Fruit fly (Drosophila melanogaster) whole organism, embryonic: ENCODE measurements around the gene Cipc.
A peak's percentile ranks its signal among the peaks of the same experiment; 100 is the strongest.

Source experiments
- Asciz ChIP-seq: fragments of 200-800 bp; sonication (Bioruptor generic); optimal IDR thresholded peaks from 2 replicates; lab custom pipeline; 2017; ENCODE audit warnings: missing biosample characterization, mild to moderate bottlenecking, missing genetic modification characterization, missing genetic modification reagents
- CG10147 ChIP-seq: fragments of 200-800 bp; sonication (Bioruptor generic); optimal IDR thresholded peaks from 2 replicates; lab custom pipeline; 2019; ENCODE audit warnings: missing biosample characterization, mild to moderate bottlenecking, missing genetic modification characterization, moderate library complexity
- CG11247 ChIP-seq: fragments of 200-800 bp; sonication (Bioruptor generic); IDR thresholded peaks from 2 replicates; pipeline ENCODE4 v1.3.6; 2022; ENCODE audit warnings: missing biosample characterization, missing genetic modification characterization
- CG12104 ChIP-seq: fragments of 200-800 bp; sonication (Bioruptor generic); optimal IDR thresholded peaks from 3 replicates; lab custom pipeline; 2016; ENCODE audit warnings: missing biosample characterization, missing genetic modification characterization
- CG12942 ChIP-seq: fragments of 200-800 bp; sonication (Bioruptor generic); optimal IDR thresholded peaks from 3 replicates; lab custom pipeline; 2016; ENCODE audit warnings: missing biosample characterization, missing genetic modification characterization
- CG13424 ChIP-seq: fragments of 200-800 bp; sonication (Bioruptor generic); optimal IDR thresholded peaks from 2 replicates; lab custom pipeline; 2019; ENCODE audit warnings: missing biosample characterization, mild to moderate bottlenecking, missing genetic modification characterization, moderate library complexity
- CG13624 ChIP-seq: fragments of 200-800 bp; sonication (Bioruptor generic); optimal IDR thresholded peaks from 2 replicates; lab custom pipeline; 2016; ENCODE audit warnings: missing biosample characterization, missing genetic modification characterization
- CG13894 ChIP-seq: fragments of 200-800 bp; sonication (Bioruptor generic); optimal IDR thresholded peaks from 3 replicates; lab custom pipeline; 2018; ENCODE audit warnings: missing biosample characterization, mild to moderate bottlenecking, missing genetic modification characterization, moderate library complexity
- CG14014 ChIP-seq: fragments of 200-800 bp; sonication (Bioruptor generic); IDR thresholded peaks from 2 replicates; pipeline ENCODE4 v1.3.6; 2022; ENCODE audit warnings: missing biosample characterization, missing genetic modification characterization
- CG15011 ChIP-seq: fragments of 200-800 bp; sonication (Bioruptor generic); optimal IDR thresholded peaks from 3 replicates; lab custom pipeline; 2018; ENCODE audit warnings: missing biosample characterization, mild to moderate bottlenecking, missing genetic modification characterization
- CG1832 ChIP-seq: fragments of 200-800 bp; sonication (Bioruptor generic); optimal IDR thresholded peaks from 2 replicates; lab custom pipeline; 2017; ENCODE audit warnings: missing biosample characterization, mild to moderate bottlenecking, missing genetic modification characterization, inconsistent platforms
- CG18476 ChIP-seq: fragments of 200-800 bp; sonication (Bioruptor generic); optimal IDR thresholded peaks from 2 replicates; lab custom pipeline; 2016; ENCODE audit warnings: missing biosample characterization, mild to moderate bottlenecking, missing genetic modification characterization
- CG18599 ChIP-seq: fragments of 200-800 bp; sonication (Bioruptor generic); optimal IDR thresholded peaks from 3 replicates; lab custom pipeline; 2017; ENCODE audit warnings: missing biosample characterization, missing genetic modification characterization, mild to moderate bottlenecking, moderate library complexity, missing genetic modification reagents
- CG2116 ChIP-seq: fragments of 200-800 bp; sonication (Bioruptor generic); optimal IDR thresholded peaks from 3 replicates; lab custom pipeline; 2018; ENCODE audit warnings: missing biosample characterization, mild to moderate bottlenecking, missing genetic modification characterization
- CG3281 ChIP-seq: fragments of 200-800 bp; sonication (Bioruptor generic); optimal IDR thresholded peaks from 3 replicates; lab custom pipeline; 2017; ENCODE audit warnings: missing biosample characterization, mild to moderate bottlenecking, missing genetic modification characterization
- CG33557 ChIP-seq: fragments of 200-800 bp; sonication (Bioruptor generic); optimal IDR thresholded peaks from 2 replicates; lab custom pipeline; 2019; ENCODE audit warnings: missing biosample characterization, mild to moderate bottlenecking, missing genetic modification characterization, moderate library complexity
- CG34224 ChIP-seq: fragments of 200-800 bp; sonication (Bioruptor generic); IDR thresholded peaks from 3 replicates; pipeline ENCODE4 v1.3.6; 2022; ENCODE audit warnings: missing biosample characterization, missing genetic modification characterization; ENCODE audit not compliant: partially characterized antibody
- CG3847 ChIP-seq: fragments of 200-800 bp; sonication (Bioruptor generic); IDR thresholded peaks from 2 replicates; pipeline ENCODE4 v1.3.6; 2022; ENCODE audit warnings: missing biosample characterization, missing genetic modification characterization
- CG3995 ChIP-seq: fragments of 200-800 bp; sonication (Bioruptor generic); optimal IDR thresholded peaks from 3 replicates; lab custom pipeline; 2016; ENCODE audit warnings: missing biosample characterization, missing genetic modification characterization
- CG4328 ChIP-seq: fragments of 200-800 bp; sonication (Bioruptor generic); optimal IDR thresholded peaks from 3 replicates; lab custom pipeline; 2017; ENCODE audit warnings: missing biosample characterization, missing genetic modification reagents, missing genetic modification characterization
- CG7745 ChIP-seq: fragments of 200-800 bp; sonication (Bioruptor generic); optimal IDR thresholded peaks from 2 replicates; lab custom pipeline; 2018; ENCODE audit warnings: missing biosample characterization, mild to moderate bottlenecking, missing genetic modification characterization, moderate library complexity
- CG7987 ChIP-seq: fragments of 200-800 bp; sonication (Bioruptor generic); optimal IDR thresholded peaks from 2 replicates; lab custom pipeline; 2018; ENCODE audit warnings: missing biosample characterization, mild to moderate bottlenecking, missing genetic modification characterization, moderate library complexity
- CG8089 ChIP-seq: fragments of 200-800 bp; sonication (Bioruptor generic); optimal IDR thresholded peaks from 3 replicates; lab custom pipeline; 2016; ENCODE audit warnings: missing biosample characterization, missing genetic modification characterization
- CG9215 ChIP-seq: fragments of 200-800 bp; sonication (Bioruptor generic); IDR thresholded peaks from 2 replicates; pipeline ENCODE4 v1.3.6; 2022; ENCODE audit warnings: missing biosample characterization, missing genetic modification characterization
- CG9817 ChIP-seq: fragments of 200-800 bp; sonication (Bioruptor generic); optimal IDR thresholded peaks from 2 replicates; lab custom pipeline; 2018; ENCODE audit warnings: missing biosample characterization, mild to moderate bottlenecking, missing genetic modification characterization, moderate library complexity
- CG9876 ChIP-seq: fragments of 200-800 bp; sonication (Bioruptor generic); optimal IDR thresholded peaks from 2 replicates; lab custom pipeline; 2016; ENCODE audit warnings: missing biosample characterization, missing genetic modification characterization
- Chrac-16 ChIP-seq: fragments of 200-800 bp; sonication (Bioruptor generic); optimal IDR thresholded peaks from 3 replicates; lab custom pipeline; 2016; ENCODE audit warnings: missing biosample characterization, missing genetic modification characterization
- D19A ChIP-seq: fragments of 200-800 bp; optimal IDR thresholded peaks from 3 replicates; lab custom pipeline; 2019; ENCODE audit warnings: missing biosample characterization, mild to moderate bottlenecking, missing genetic modification characterization, moderate library complexity
- D19B ChIP-seq: fragments of 200-800 bp; sonication (Bioruptor generic); optimal IDR thresholded peaks from 2 replicates; lab custom pipeline; 2017; ENCODE audit warnings: missing biosample characterization, mild to moderate bottlenecking, missing genetic modification characterization
- Hr39 ChIP-seq: fragments of >200 bp; optimal IDR thresholded peaks from 2 replicates; lab custom pipeline; 2017
- Lpt ChIP-seq: fragments of >200 bp; optimal IDR thresholded peaks from 2 replicates; lab custom pipeline; 2018; ENCODE audit warnings: missing biosample characterization, missing genetic modification characterization
- MTF-1 ChIP-seq: fragments of 200-800 bp; sonication (Bioruptor generic); optimal IDR thresholded peaks from 2 replicates; lab custom pipeline; 2018; ENCODE audit warnings: missing biosample characterization, mild to moderate bottlenecking, missing genetic modification characterization, borderline replicate concordance
- Max ChIP-seq: fragments of 200-800 bp; sonication (Bioruptor generic); optimal IDR thresholded peaks from 2 replicates; lab custom pipeline; 2016; ENCODE audit warnings: missing biosample characterization, mild to moderate bottlenecking, missing genetic modification characterization
- NC2β ChIP-seq: fragments of 200-800 bp; sonication (Bioruptor generic); optimal IDR thresholded peaks from 2 replicates; lab custom pipeline; 2016; ENCODE audit warnings: missing biosample characterization, missing genetic modification characterization
- Rx ChIP-seq: fragments of 200-800 bp; sonication (Bioruptor generic); IDR thresholded peaks from 2 replicates; pipeline ENCODE4 v1.3.6; 2022; ENCODE audit warnings: missing biosample characterization, missing genetic modification characterization
- az2 ChIP-seq: fragments of 200-800 bp; sonication (Bioruptor generic); optimal IDR thresholded peaks from 3 replicates; lab custom pipeline; 2016; ENCODE audit warnings: missing biosample characterization, missing genetic modification characterization
- bcd ChIP-seq: fragments of 200-800 bp; sonication (Bioruptor generic); optimal IDR thresholded peaks from 2 replicates; lab custom pipeline; 2017; ENCODE audit warnings: missing biosample characterization, mild to moderate bottlenecking, missing genetic modification characterization
- dmrt11E ChIP-seq: fragments of 200-800 bp; sonication (Bioruptor generic); optimal IDR thresholded peaks from 3 replicates; lab custom pipeline; 2018; ENCODE audit warnings: missing biosample characterization, mild to moderate bottlenecking, missing genetic modification characterization, moderate library complexity
- fd64A ChIP-seq: fragments of 200-800 bp; sonication (Bioruptor generic); optimal IDR thresholded peaks from 3 replicates; lab custom pipeline; 2018; ENCODE audit warnings: missing biosample characterization, mild to moderate bottlenecking, missing genetic modification characterization
- fu2 ChIP-seq: fragments of 200-800 bp; sonication (Bioruptor generic); optimal IDR thresholded peaks from 2 replicates; lab custom pipeline; 2016; ENCODE audit warnings: missing biosample characterization, missing genetic modification characterization
- hkb ChIP-seq, 2 experiments: fragments of 200-800 bp in 1 of 2; fragments of >200 bp in 1 of 2; sonication (Bioruptor generic) in 1 of 2; IDR thresholded peaks in 1 of 2; optimal IDR thresholded peaks in 1 of 2; 2 replicates each; pipeline versions ENCODE4 v1.3.6 to Lab custom; 2017 to 2022; ENCODE audit warnings: missing biosample characterization in 1 of 2, missing genetic modification characterization in 1 of 2
- lilli ChIP-seq: fragments of 200-800 bp; sonication (Bioruptor generic); optimal IDR thresholded peaks from 3 replicates; lab custom pipeline; 2016; ENCODE audit warnings: missing biosample characterization, missing genetic modification characterization
- schlank ChIP-seq: fragments of 200-800 bp; sonication (Bioruptor generic); optimal IDR thresholded peaks from 2 replicates; lab custom pipeline; 2018; ENCODE audit warnings: missing biosample characterization, mild to moderate bottlenecking, missing genetic modification characterization
- sob ChIP-seq: fragments of 200-800 bp; sonication (Bioruptor generic); IDR thresholded peaks from 2 replicates; pipeline ENCODE4 v1.3.6; 2022; ENCODE audit warnings: missing biosample characterization, missing genetic modification characterization
- tgo ChIP-seq: fragments of 200-800 bp; sonication (Bioruptor generic); IDR thresholded peaks from 3 replicates; pipeline ENCODE4 v1.3.6; 2022; ENCODE audit warnings: missing biosample characterization, missing genetic modification characterization
- tna ChIP-seq: fragments of 200-800 bp; sonication (Bioruptor generic); IDR thresholded peaks from 2 replicates; pipeline ENCODE4 v1.3.6; 2022; ENCODE audit warnings: missing biosample characterization, missing genetic modification characterization; ENCODE audit not compliant: partially characterized antibody
- toy ChIP-seq: fragments of 200-800 bp; sonication (Bioruptor generic); IDR thresholded peaks from 2 replicates; pipeline ENCODE4 v1.3.6; 2022; ENCODE audit warnings: missing biosample characterization, missing genetic modification characterization
- ttk ChIP-seq: fragments of 200-800 bp; sonication (Bioruptor generic); IDR thresholded peaks from 2 replicates; pipeline ENCODE4 v2.1.2; 2022; ENCODE audit warnings: missing biosample characterization, missing genetic modification characterization
- tx ChIP-seq: fragments of 200-800 bp; sonication (Bioruptor generic); optimal IDR thresholded peaks from 2 replicates; lab custom pipeline; 2016; ENCODE audit warnings: missing biosample characterization, missing genetic modification characterization
- unc-4 ChIP-seq: fragments of 200-800 bp; sonication (Bioruptor generic); IDR thresholded peaks from 2 replicates; pipeline ENCODE4 v1.3.6; 2022; ENCODE audit warnings: missing biosample characterization, missing genetic modification characterization; ENCODE audit not compliant: partially characterized antibody
- vfl ChIP-seq: fragments of 200-800 bp; sonication (Bioruptor generic); optimal IDR thresholded peaks from 2 replicates; lab custom pipeline; 2016; ENCODE audit warnings: missing biosample characterization, missing genetic modification characterization

Gene Cipc

DNA sequence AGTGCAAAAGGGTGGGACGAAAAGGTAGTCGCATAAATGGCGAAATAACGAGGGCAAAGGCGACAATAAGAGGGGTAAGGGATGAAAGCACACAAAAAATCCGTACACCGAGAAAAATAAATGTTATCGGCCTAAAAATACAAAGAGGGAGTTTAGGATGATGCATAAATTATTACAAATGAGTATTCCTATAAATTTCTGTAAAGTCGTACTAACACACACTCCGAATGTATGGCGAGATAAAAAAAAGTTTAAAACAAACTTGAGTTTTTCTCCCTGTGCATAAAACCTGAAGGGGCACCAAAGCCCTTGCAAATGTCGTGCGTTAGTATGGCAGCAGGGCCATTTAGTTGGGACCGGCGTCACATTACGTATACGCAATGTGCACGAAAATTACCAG is 65.4 kb downstream of the Cipc start (continued):
- TF ChIP-seq tgo (GFP tag; lab: Robert Waterston, UW) (peak; percentile 65; the same call in 2 of the 3 replicates), NC2β (GFP tag; lab: Kevin White, UChicago) (no peak), MTF-1 (GFP tag; lab: Kevin White, UChicago) (peak; percentile 22), Lpt (GFP tag; lab: Kevin White, UChicago) (no peak), schlank (tag; lab: Kevin White, UChicago) (no peak), CG18476 (GFP tag; lab: Kevin White, UChicago) (peak; percentile 27), CG12942 (no peak), sob (peak; percentile 60), lilli (GFP tag; lab: Kevin White, UChicago) (peak; percentile 56), CG34224 (GFP tag; lab: Robert Waterston, UW) (no peak), Rx (GFP tag; lab: Robert Waterston, UW) (peak; percentile 37; the same call in 1 of the 2 replicates), Asciz (GFP tag; lab: Kevin White, UChicago) (peak; percentile 37), unc-4 (no peak), CG1832 (no peak), toy (GFP tag; lab: Robert Waterston, UW) (no peak), CG9876 (peak; percentile 22), bcd (GFP tag; lab: Kevin White, UChicago) (peak; percentile 56), Chrac-16 (GFP tag; lab: Kevin White, UChicago) (no peak), hkb (optimal IDR thresholded peaks at IDR 0.05; lab: Kevin White, UChicago) (no peak), hkb (GFP tag; IDR thresholded peaks at IDR 0.05; lab: Robert Waterston, UW) (peak; percentile 84), ttk (peak; percentile 62), CG33557 (GFP tag; lab: Kevin White, UChicago) (no peak), CG13894 (tag; lab: Kevin White, UChicago) (peak; percentile 68), CG9817 (tag; lab: Kevin White, UChicago) (peak; percentile 18), dmrt11E (tag; lab: Kevin White, UChicago) (no peak), CG3995 (GFP tag; lab: Kevin White, UChicago) (no peak), CG18599 (GFP tag; lab: Kevin White, UChicago) (peak; percentile 88), CG13624 (peak; percentile 68), Max (GFP tag; lab: Kevin White, UChicago) (peak; percentile 21), CG13424 (peak; percentile 40), CG3847 (no peak), az2 (GFP tag; lab: Kevin White, UChicago) (no peak), tx (GFP tag; lab: Kevin White, UChicago) (no peak), CG11247 (0 out of 2 replicates have a peak, but pooled peaks have one; percentile 60), CG7987 (GFP tag; lab: Kevin White, UChicago) (no peak), CG10147 (GFP tag; lab: Kevin White, UChicago) (peak; percentile 43), CG7745 (no peak), D19A (no peak), D19B (peak; percentile 5), CG12104 (GFP tag; lab: Kevin White, UChicago) (peak; percentile 39), CG8089 (GFP tag; lab: Kevin White, UChicago) (no peak), CG14014 (GFP tag; lab: Robert Waterston, UW) (0 out of 2 replicates have a peak, but pooled peaks have one; percentile 49), fd64A (GFP tag; lab: Kevin White, UChicago) (no peak), CG3281 (peak; percentile 74), CG9215 (GFP tag; lab: Robert Waterston, UW) (no peak; the same call in 1 of the 2 replicates), tna (GFP tag; lab: Robert Waterston, UW) (no peak), Hr39 (lab: Kevin White, UChicago) (no peak), fu2 (GFP tag; lab: Kevin White, UChicago) (no peak), CG2116 (no peak), vfl (GFP tag; lab: Kevin White, UChicago) (no peak), CG15011 (GFP tag; lab: Kevin White, UChicago) (peak; percentile 3), CG4328 (GFP tag; lab: Kevin White, UChicago) (peak; percentile 12)
